Fruit fly (Drosophila melanogaster) whole organism, pupa: ENCODE results near the gene Tctp.

Experiments used
- CG10348 ChIP-seq: fragments of 200-800 bp; sonication (Bioruptor generic); IDR thresholded peaks from 2 replicates; pipeline ENCODE4 v1.3.6; 2022; ENCODE audit warnings: missing biosample characterization, missing genetic modification characterization
- CG12605 ChIP-seq: fragments of 200-800 bp; sonication (Bioruptor generic); IDR thresholded peaks from 2 replicates; pipeline ENCODE4 v1.3.6; 2022; ENCODE audit warnings: missing biosample characterization, missing genetic modification characterization
- CG13204 ChIP-seq: fragments of 200-800 bp; sonication (Bioruptor generic); optimal IDR thresholded peaks from 2 replicates; lab custom pipeline; 2018; ENCODE audit warnings: missing biosample characterization, mild to moderate bottlenecking, missing genetic modification characterization, moderate library complexity
- CG14655 ChIP-seq: fragments of 200-800 bp; sonication (Bioruptor generic); optimal IDR thresholded peaks from 3 replicates; lab custom pipeline; 2017; ENCODE audit warnings: mild to moderate bottlenecking, missing biosample characterization, missing genetic modification reagents, missing genetic modification characterization
- CG15710 ChIP-seq: fragments of 200-800 bp; sonication (Bioruptor generic); optimal IDR thresholded peaks from 2 replicates; lab custom pipeline; 2018; ENCODE audit warnings: missing biosample characterization, mild to moderate bottlenecking, missing genetic modification characterization, moderate library complexity
- CG17806 ChIP-seq: fragments of 200-800 bp; sonication (Bioruptor generic); optimal IDR thresholded peaks from 2 replicates; lab custom pipeline; 2018; ENCODE audit warnings: missing biosample characterization, mild to moderate bottlenecking, missing genetic modification characterization, moderate library complexity
- CG32121 ChIP-seq: fragments of 200-800 bp; sonication (Bioruptor generic); IDR thresholded peaks from 2 replicates; pipeline ENCODE4 v1.3.6; 2022; ENCODE audit warnings: missing biosample characterization, missing genetic modification characterization
- CG34367 ChIP-seq: fragments of 200-800 bp; sonication (Bioruptor generic); optimal IDR thresholded peaks from 2 replicates; lab custom pipeline; 2018; ENCODE audit warnings: missing biosample characterization, mild to moderate bottlenecking, missing genetic modification characterization
- CG4496 ChIP-seq: fragments of 200-800 bp; sonication (Bioruptor generic); IDR thresholded peaks from 3 replicates; pipeline ENCODE4 v1.3.6; 2022; ENCODE audit warnings: missing biosample characterization, missing genetic modification characterization
- CG8159 ChIP-seq: fragments of 200-800 bp; sonication (Bioruptor generic); optimal IDR thresholded peaks from 3 replicates; lab custom pipeline; 2018; ENCODE audit warnings: missing biosample characterization, mild to moderate bottlenecking, missing genetic modification characterization, moderate library complexity
- CG8301 ChIP-seq: fragments of 200-800 bp; sonication (Bioruptor generic); optimal IDR thresholded peaks from 2 replicates; lab custom pipeline; 2018; ENCODE audit warnings: missing biosample characterization, mild to moderate bottlenecking, missing genetic modification characterization
- CG9948 ChIP-seq: fragments of 200-800 bp; sonication (Bioruptor generic); optimal IDR thresholded peaks from 2 replicates; lab custom pipeline; 2018; ENCODE audit warnings: missing biosample characterization, mild to moderate bottlenecking, missing genetic modification characterization, moderate library complexity
- D1 ChIP-seq: fragments of 200-800 bp; sonication (Bioruptor generic); optimal IDR thresholded peaks from 2 replicates; lab custom pipeline; 2018; ENCODE audit warnings: missing biosample characterization, mild to moderate bottlenecking, missing genetic modification characterization, moderate library complexity
- EcR ChIP-seq: fragments of 200-800 bp; sonication (Bioruptor generic); optimal IDR thresholded peaks from 3 replicates; lab custom pipeline; 2019; ENCODE audit warnings: missing biosample characterization, missing genetic modification characterization, mild to moderate bottlenecking, moderate library complexity, missing genetic modification reagents
- Ets98B ChIP-seq: fragments of 200-800 bp; sonication (Bioruptor generic); IDR thresholded peaks from 2 replicates; pipeline ENCODE4 v1.3.6; 2022; ENCODE audit warnings: missing biosample characterization, missing genetic modification characterization
- Pif1A ChIP-seq: fragments of 200-800 bp; sonication (Bioruptor generic); optimal IDR thresholded peaks from 3 replicates; lab custom pipeline; 2016; ENCODE audit warnings: missing biosample characterization, missing genetic modification characterization
- Pif1B ChIP-seq: fragments of 200-800 bp; sonication (Bioruptor generic); optimal IDR thresholded peaks from 3 replicates; lab custom pipeline; 2016; ENCODE audit warnings: missing biosample characterization, missing genetic modification characterization
- Snoo ChIP-seq: fragments of 200-800 bp; sonication (Bioruptor generic); optimal IDR thresholded peaks from 3 replicates; lab custom pipeline; 2017; ENCODE audit warnings: missing biosample characterization, mild to moderate bottlenecking, missing genetic modification characterization, inconsistent platforms
- fd96Ca ChIP-seq: fragments of 200-800 bp; sonication (Bioruptor generic); IDR thresholded peaks from 3 replicates; pipeline ENCODE4 v1.3.6; 2022; ENCODE audit warnings: missing biosample characterization, missing genetic modification characterization
- gl ChIP-seq: fragments of 200-800 bp; sonication (Bioruptor generic); optimal IDR thresholded peaks from 2 replicates; lab custom pipeline; 2018; ENCODE audit warnings: missing biosample characterization, mild to moderate bottlenecking, missing genetic modification characterization
- rn ChIP-seq: fragments of 200-800 bp; sonication (Bioruptor generic); IDR thresholded peaks from 2 replicates; pipeline ENCODE4 v1.3.6; 2022; ENCODE audit warnings: missing biosample characterization, missing genetic modification characterization

Tctp gene

dm6 chr3R:11209801-11210402 lies at the start of gene Tctp, which contains the start of gene SdhC:
Tctp (plus strand) TSS chr3R:11210247.
SdhC (minus strand) TSS chr3R:11209849.
- TF ChIP-seq CG14655 (GFP tag; lab: Kevin White, UChicago) (no peak), CG8159 (peak; percentile 47), CG13204 (GFP tag; lab: Kevin White, UChicago) (no peak), CG32121 (GFP tag; lab: Robert Waterston, UW) (no peak), Pif1B (GFP tag; lab: Kevin White, UChicago) (peak; percentile 14), CG4496 (GFP tag; lab: Robert Waterston, UW) (no peak), CG15710 (tag; lab: Kevin White, UChicago) (peak; percentile 18), rn (no peak), CG10348 (GFP tag; lab: Robert Waterston, UW) (no peak), CG12605 (GFP tag; lab: Robert Waterston, UW) (no peak), Ets98B (peak; percentile 36), CG34367 (peak; percentile 4), gl (tag; lab: Kevin White, UChicago) (no peak), D1 (tag; lab: Kevin White, UChicago) (no peak), EcR (GFP tag; lab: Kevin White, UChicago) (no peak), CG9948 (tag; lab: Kevin White, UChicago) (peak; percentile 3), CG8301 (tag; lab: Kevin White, UChicago) (peak; percentile 15), Snoo (tag; lab: Kevin White, UChicago) (peak; percentile 4), fd96Ca (GFP tag; lab: Robert Waterston, UW) (no peak), CG17806 (tag; lab: Kevin White, UChicago) (no peak), Pif1A (GFP tag; lab: Kevin White, UChicago) (peak; percentile 52)

dm6 chr3R:11160907-11161306 lies 49.1 kb upstream of the Tctp start, which contains the start of gene CG4757:
CG4757 (plus strand) TSS chr3R:11161207.
- no peak for TF ChIP-seq CG10348 (GFP tag; lab: Robert Waterston, UW)
- TF ChIP-seq Pif1A (GFP tag; lab: Kevin White, UChicago), result no peak
- no peak for TF ChIP-seq rn
- TF ChIP-seq CG8159, result no peak

- TF ChIP-seq EcR (GFP tag; lab: Kevin White, UChicago), result no peak
- TF ChIP-seq Ets98B, result no peak
- no peak for TF ChIP-seq Snoo (tag; lab: Kevin White, UChicago)
- TF ChIP-seq CG4496 (GFP tag; lab: Robert Waterston, UW), result no peak
- TF ChIP-seq CG10348 (GFP tag; lab: Robert Waterston, UW), result no peak
- no peak for TF ChIP-seq D1 (tag; lab: Kevin White, UChicago)
- no peak for TF ChIP-seq CG34367
- no peak for TF ChIP-seq Pif1B (GFP tag; lab: Kevin White, UChicago)
- TF ChIP-seq CG8301 (tag; lab: Kevin White, UChicago), result no peak
- no peak for TF ChIP-seq CG32121 (GFP tag; lab: Robert Waterston, UW)
- TF ChIP-seq CG12605 (GFP tag; lab: Robert Waterston, UW), result no peak
- TF ChIP-seq CG15710 (tag; lab: Kevin White, UChicago), result no peak
- no peak for TF ChIP-seq Pif1A (GFP tag; lab: Kevin White, UChicago)
These were observed 44.1 kb upstream of the Tctp start, which contains the start of gene Ugt35E1 for dm6 chr3R:11165974-11166373. Ugt35E1 (minus strand) TSS chr3R:11166074.

- no peak for TF ChIP-seq CG13204 (GFP tag; lab: Kevin White, UChicago)
- TF ChIP-seq CG8301 (tag; lab: Kevin White, UChicago), result no peak
- no peak for TF ChIP-seq EcR (GFP tag; lab: Kevin White, UChicago)
- TF ChIP-seq Pif1A (GFP tag; lab: Kevin White, UChicago), result no peak
- TF ChIP-seq Ets98B, result no peak
- TF ChIP-seq D1 (tag; lab: Kevin White, UChicago), result no peak
- no peak for TF ChIP-seq fd96Ca (GFP tag; lab: Robert Waterston, UW)
- no peak for TF ChIP-seq CG12605 (GFP tag; lab: Robert Waterston, UW)
- TF ChIP-seq Pif1B (GFP tag; lab: Kevin White, UChicago), result no peak
These were observed 42.0 kb upstream of the Tctp start, which contains the start of gene Ugt35E2 for dm6 chr3R:11167931-11168465. Ugt35E2 (minus strand) TSS chr3R:11167981.

dm6 chr3R:11170146-11170545 lies 39.9 kb upstream of the Tctp start, which contains the start of gene Ugt35B1:
Ugt35B1 (minus strand) TSS chr3R:11170246.
- TF ChIP-seq CG32121 (GFP tag; lab: Robert Waterston, UW), result no peak
- TF ChIP-seq CG8159, result no peak
- TF ChIP-seq CG10348 (GFP tag; lab: Robert Waterston, UW), result no peak
- no peak for TF ChIP-seq CG34367
- TF ChIP-seq CG13204 (GFP tag; lab: Kevin White, UChicago), result no peak
- no peak for TF ChIP-seq CG12605 (GFP tag; lab: Robert Waterston, UW)
- TF ChIP-seq rn, result no peak
- TF ChIP-seq, all 21 proteins: peak for 0

dm6 chr3R:11172460-11173168 lies 37.4 kb upstream of the Tctp start, which contains the start of gene Ugt35A1:
Ugt35A1 (minus strand) TSS chr3R:11172664.
- TF ChIP-seq CG10348 (GFP tag; lab: Robert Waterston, UW) (no peak), CG4496 (GFP tag; lab: Robert Waterston, UW) (no peak), Pif1B (GFP tag; lab: Kevin White, UChicago) (no peak), D1 (tag; lab: Kevin White, UChicago) (no peak), Pif1A (GFP tag; lab: Kevin White, UChicago) (no peak), CG34367 (no peak), CG14655 (GFP tag; lab: Kevin White, UChicago) (no peak), CG9948 (tag; lab: Kevin White, UChicago) (no peak), CG8301 (tag; lab: Kevin White, UChicago) (no peak), CG8159 (no peak), fd96Ca (GFP tag; lab: Robert Waterston, UW) (no peak), Snoo (tag; lab: Kevin White, UChicago) (no peak), gl (tag; lab: Kevin White, UChicago) (no peak), rn (no peak), EcR (GFP tag; lab: Kevin White, UChicago) (no peak), CG17806 (tag; lab: Kevin White, UChicago) (no peak), CG13204 (GFP tag; lab: Kevin White, UChicago) (no peak), CG32121 (GFP tag; lab: Robert Waterston, UW) (no peak)
